ENCODE assay signal across 5 worm cellular contexts in genomic region chrX:1450352-1450818, ce11.
TF ChIP-seq lines count a peak whose summit lies in the region.

W05H7.1 (plus strand) TSS chrX:1450768.

TF ChIP-seq in whole organism, L1 larva, 84 proteins besides CTCF, POLR2A, EP300 and RAD21 (continues in another document):
- TF ChIP-seq nhr-76 (tag; optimal IDR thresholded peaks at IDR 0.05; lab: Kevin White, UChicago) (no peak), nhr-12 (tag; optimal IDR thresholded peaks at IDR 0.05; lab: Kevin White, UChicago) (no peak), nhr-19 (GFP tag; conservative IDR thresholded peaks at IDR 0.05; lab: Robert Waterston, UW) (0 out of 2 replicates have a peak, but pooled peaks have one; percentile 8), pag-3 (tag; optimal IDR thresholded peaks at IDR 0.05; lab: Kevin White, UChicago; ENCODE audit: borderline replicate concordance, insufficient read depth) (no peak), lin-14 (GFP tag; optimal IDR thresholded peaks at IDR 0.05; lab: Kevin White, UChicago) (peak; percentile 49), C04F5.9 (tag; optimal IDR thresholded peaks at IDR 0.05; lab: Kevin White, UChicago) (no peak), mab-9 (GFP tag; IDR thresholded peaks at IDR 0.05; lab: Robert Waterston, UW) (no peak), nhr-84 (tag; optimal IDR thresholded peaks at IDR 0.05; lab: Kevin White, UChicago) (no peak), nhr-77 (tag; optimal IDR thresholded peaks at IDR 0.05; lab: Kevin White, UChicago) (no peak), jun-1 (tag; optimal IDR thresholded peaks at IDR 0.05; lab: Kevin White, UChicago) (no peak), pqm-1 (tag; optimal IDR thresholded peaks at IDR 0.05; lab: Kevin White, UChicago) (no peak), nhr-237 (tag; optimal IDR thresholded peaks at IDR 0.05; lab: Kevin White, UChicago) (no peak), swsn-7 (tag; optimal IDR thresholded peaks at IDR 0.05; lab: Kevin White, UChicago) (peak; percentile 41), ceh-63 (GFP tag; optimal IDR thresholded peaks at IDR 0.05; lab: Kevin White, UChicago) (no peak), mef-2 (tag; optimal IDR thresholded peaks at IDR 0.05; lab: Kevin White, UChicago) (no peak), hlh-4 (tag; optimal IDR thresholded peaks at IDR 0.05; lab: Kevin White, UChicago) (no peak), unc-62 (GFP tag; optimal IDR thresholded peaks at IDR 0.05; lab: Kevin White, UChicago) (no peak), nhr-90 (tag; optimal IDR thresholded peaks at IDR 0.05; lab: Kevin White, UChicago; ENCODE audit: poor library complexity) (no peak)

TF ChIP-seq in whole organism, L3 larva, 47 proteins besides CTCF, POLR2A, EP300 and RAD21 (continues in another document):
- TF ChIP-seq ceh-28 (tag; optimal IDR thresholded peaks at IDR 0.05; lab: Kevin White, UChicago) (no peak), fkh-2 (tag; optimal IDR thresholded peaks at IDR 0.05; lab: Kevin White, UChicago) (no peak), pha-4 (tag; optimal IDR thresholded peaks at IDR 0.05; lab: Kevin White, UChicago) (peak; percentile 62), nhr-76 (tag; optimal IDR thresholded peaks at IDR 0.05; lab: Kevin White, UChicago) (no peak), tbx-2 (tag; optimal IDR thresholded peaks at IDR 0.05; lab: Kevin White, UChicago) (no peak), fos-1 (tag; optimal IDR thresholded peaks at IDR 0.05; lab: Kevin White, UChicago) (no peak), fkh-10 (GFP tag; optimal IDR thresholded peaks at IDR 0.05; lab: Kevin White, UChicago) (no peak), zag-1 (tag; optimal IDR thresholded peaks at IDR 0.05; lab: Kevin White, UChicago) (no peak), ceh-16 (tag; optimal IDR thresholded peaks at IDR 0.05; lab: Kevin White, UChicago) (no peak), pqm-1 (tag; optimal IDR thresholded peaks at IDR 0.05; lab: Kevin White, UChicago) (no peak), jun-1 (tag; optimal IDR thresholded peaks at IDR 0.05; lab: Kevin White, UChicago) (no peak), hmg-11 (tag; optimal IDR thresholded peaks at IDR 0.05; lab: Kevin White, UChicago) (peak; percentile 56), snpc-4 (tag; optimal IDR thresholded peaks at IDR 0.05; lab: Kevin White, UChicago) (peak; percentile 32), sea-2 (GFP tag; optimal IDR thresholded peaks at IDR 0.05; lab: Kevin White, UChicago) (no peak), nhr-43 (tag; optimal IDR thresholded peaks at IDR 0.05; lab: Kevin White, UChicago; ENCODE audit: poor library complexity, severe bottlenecking) (no peak), nhr-25 (tag; optimal IDR thresholded peaks at IDR 0.05; lab: Kevin White, UChicago) (peak; percentile 63), ceh-82 (tag; optimal IDR thresholded peaks at IDR 0.05; lab: Kevin White, UChicago) (no peak), lsy-12 (tag; optimal IDR thresholded peaks at IDR 0.05; lab: Kevin White, UChicago) (no peak), unc-62 (GFP tag; optimal IDR thresholded peaks at IDR 0.05; lab: Kevin White, UChicago) (no peak), ama-1 (optimal IDR thresholded peaks at IDR 0.05; lab: Kevin White, UChicago) (no peak)

TF ChIP-seq in whole organism, early embryonic, 17 proteins besides CTCF, POLR2A, EP300 and RAD21:
- TF ChIP-seq flt-1 (GFP tag; IDR thresholded peaks at IDR 0.05; lab: Robert Waterston, UW): no peak
- TF ChIP-seq tbx-11 (GFP tag; IDR thresholded peaks at IDR 0.05; lab: Robert Waterston, UW): no peak
- no peak for TF ChIP-seq ama-1 (optimal IDR thresholded peaks at IDR 0.05; lab: Kevin White, UChicago)
- no peak for TF ChIP-seq ceh-36 (tag; optimal IDR thresholded peaks at IDR 0.05; lab: Kevin White, UChicago)
- no peak for TF ChIP-seq tra-4 (tag; optimal IDR thresholded peaks at IDR 0.05; lab: Kevin White, UChicago)
- TF ChIP-seq hmg-4 (GFP tag; optimal IDR thresholded peaks at IDR 0.05; lab: Kevin White, UChicago): peak; percentile 50

TF ChIP-seq in whole organism, midembryonic, 9 proteins besides CTCF, POLR2A, EP300 and RAD21:
- no peak for TF ChIP-seq med-1 (GFP tag; optimal IDR thresholded peaks at IDR 0.05; lab: Kevin White, UChicago; ENCODE audit: insufficient read depth)
- 0 out of 2 replicates have a peak, but pooled peaks have one; percentile 21 for TF ChIP-seq T22C8.4 (GFP tag; IDR thresholded peaks at IDR 0.05; lab: Robert Waterston, UW)

TF ChIP-seq in whole organism, young adult, 124 proteins besides CTCF, POLR2A, EP300 and RAD21:
- TF ChIP-seq snpc-4 (GFP tag; optimal IDR thresholded peaks at IDR 0.05; lab: Kevin White, UChicago): no peak
- TF ChIP-seq snpc-4 (tag; optimal IDR thresholded peaks at IDR 0.05; lab: Kevin White, UChicago): no peak
- TF ChIP-seq bed-2 (GFP tag; IDR thresholded peaks at IDR 0.05; lab: Robert Waterston, UW): no peak
- no peak for TF ChIP-seq madf-3 (GFP tag; IDR thresholded peaks at IDR 0.05; lab: Robert Waterston, UW)
- no peak for TF ChIP-seq mel-28 (tag; optimal IDR thresholded peaks at IDR 0.05; lab: Kevin White, UChicago; ENCODE audit: borderline replicate concordance)
- peak; percentile 46; the same call in 1 of the 2 replicates for TF ChIP-seq hmg-1.2 (GFP tag; IDR thresholded peaks at IDR 0.05; lab: Robert Waterston, UW)
- TF ChIP-seq attf-3 (GFP tag; conservative IDR thresholded peaks at IDR 0.05; lab: Robert Waterston, UW): no peak
- TF ChIP-seq ceh-27 (GFP tag; optimal IDR thresholded peaks at IDR 0.05; lab: Kevin White, UChicago): no peak
- no peak for TF ChIP-seq hlh-26 (GFP tag; conservative IDR thresholded peaks at IDR 0.05; lab: Robert Waterston, UW)
- TF ChIP-seq attf-5 (GFP tag; optimal IDR thresholded peaks at IDR 0.05; lab: Kevin White, UChicago): no peak
- peak; percentile 7; the same call in 1 of the 2 replicates for TF ChIP-seq mcd-1 (GFP tag; IDR thresholded peaks at IDR 0.05; lab: Robert Waterston, UW)
- TF ChIP-seq zfh-2 (GFP tag; conservative IDR thresholded peaks at IDR 0.05; lab: Robert Waterston, UW): no peak
- TF ChIP-seq B0336.3 (GFP tag; IDR thresholded peaks at IDR 0.05; lab: Robert Waterston, UW): no peak
- TF ChIP-seq K11D2.4 (GFP tag; IDR thresholded peaks at IDR 0.05; lab: Robert Waterston, UW): 0 out of 2 replicates have a peak, but pooled peaks have one; percentile 23
- TF ChIP-seq die-1 (tag; optimal IDR thresholded peaks at IDR 0.05; lab: Kevin White, UChicago): no peak

Comparison
In these comparisons a context has a peak if more than half of its experiments do, and no peak if none do; other contexts are left out.
1. Of the 8 proteins assayed by ChIP-seq in both whole organism, young adult and whole organism, L1 larva: peak only in whole organism, young adult: none; only in whole organism, L1 larva: dpl-1 and lin-35; in both: none; in neither: 5; mixed calls (peak in some experiments, not most) for 1.